Worm (Caenorhabditis elegans) whole organism, L4/young adult: ENCODE data around the gene C17B7.4.

Source experiments
- W03F9.2 ChIP-seq: fragments of 150-350 bp; optimal IDR thresholded peaks from 2 replicates; lab custom pipeline; 2014; ENCODE audit warnings: missing biosample characterization, missing genetic modification characterization
- him-1 ChIP-seq: sonication (generic microtip); optimal IDR thresholded peaks from 2 replicates; lab custom pipeline; 2016; ENCODE audit warnings: missing genotype, missing genetic modification reagents, missing genetic modification characterization, missing compliant biosample characterization

- TF ChIP-seq him-1 = no peak
- TF ChIP-seq W03F9.2 (tag; lab: Kevin White, UChicago) = no peak
Measured at ce11 chrV:3362475-3362874, 23.4 kb downstream of the C17B7.4 start, which contains the start of gene C04E12.4.
